Fruit fly (Drosophila melanogaster) whole organism, embryonic: ENCODE measurements around the gene CG15027.

Experiments used
- C15 ChIP-seq: fragments of 200-800 bp; sonication (Bioruptor generic); IDR thresholded peaks from 3 replicates; pipeline ENCODE4 v1.3.6; 2022; ENCODE audit warnings: missing biosample characterization, missing genetic modification characterization
- CG10274 ChIP-seq: fragments of 200-800 bp; sonication (Bioruptor generic); optimal IDR thresholded peaks from 3 replicates; lab custom pipeline; 2017; ENCODE audit warnings: missing biosample characterization, mild to moderate bottlenecking, missing genetic modification characterization
- CG11247 ChIP-seq: fragments of 200-800 bp; sonication (Bioruptor generic); IDR thresholded peaks from 2 replicates; pipeline ENCODE4 v1.3.6; 2022; ENCODE audit warnings: missing biosample characterization, missing genetic modification characterization
- CG11695 ChIP-seq: fragments of 200-800 bp; sonication (Bioruptor generic); IDR thresholded peaks from 3 replicates; pipeline ENCODE4 v1.3.6; 2022; ENCODE audit warnings: missing biosample characterization, missing genetic modification characterization
- CG12071 ChIP-seq: fragments of 200-800 bp; sonication (Bioruptor generic); optimal IDR thresholded peaks from 3 replicates; lab custom pipeline; 2018; ENCODE audit warnings: missing biosample characterization, mild to moderate bottlenecking, missing genetic modification characterization
- CG13624 ChIP-seq: fragments of 200-800 bp; sonication (Bioruptor generic); optimal IDR thresholded peaks from 2 replicates; lab custom pipeline; 2016; ENCODE audit warnings: missing biosample characterization, missing genetic modification characterization
- CG15073 ChIP-seq: fragments of 200-800 bp; sonication (Bioruptor generic); optimal IDR thresholded peaks from 2 replicates; lab custom pipeline; 2016; ENCODE audit warnings: missing biosample characterization, missing genetic modification characterization
- CG16863 ChIP-seq: fragments of 200-800 bp; sonication (Bioruptor generic); optimal IDR thresholded peaks from 3 replicates; lab custom pipeline; 2016; ENCODE audit warnings: missing biosample characterization, missing genetic modification characterization
- CG17568 ChIP-seq: fragments of 200-800 bp; sonication (Bioruptor generic); optimal IDR thresholded peaks from 2 replicates; lab custom pipeline; 2018; ENCODE audit warnings: missing biosample characterization, mild to moderate bottlenecking, missing genetic modification characterization, moderate library complexity
- CG17612 ChIP-seq: fragments of 200-800 bp; sonication (Bioruptor generic); IDR thresholded peaks from 2 replicates; pipeline ENCODE4 v1.3.6; 2022; ENCODE audit warnings: missing biosample characterization, missing genetic modification characterization
- CG18619 ChIP-seq: fragments of 200-800 bp; sonication (Bioruptor generic); optimal IDR thresholded peaks from 3 replicates; lab custom pipeline; 2017; ENCODE audit warnings: missing biosample characterization, mild to moderate bottlenecking, missing genetic modification characterization
- CG18764 ChIP-seq: fragments of 200-800 bp; sonication (Bioruptor generic); optimal IDR thresholded peaks from 3 replicates; lab custom pipeline; 2016; ENCODE audit warnings: missing biosample characterization, missing genetic modification characterization
- CG2120 ChIP-seq: fragments of 200-800 bp; sonication (Bioruptor generic); optimal IDR thresholded peaks from 3 replicates; lab custom pipeline; 2016; ENCODE audit warnings: missing biosample characterization, missing genetic modification characterization
- CG2129 ChIP-seq: fragments of 200-800 bp; sonication (Bioruptor generic); IDR thresholded peaks from 2 replicates; pipeline ENCODE4 v1.3.6; 2022; ENCODE audit warnings: missing biosample characterization, missing genetic modification characterization; ENCODE audit not compliant: partially characterized antibody
- CG2875 ChIP-seq: fragments of 200-800 bp; sonication (Bioruptor generic); optimal IDR thresholded peaks from 2 replicates; lab custom pipeline; 2017; ENCODE audit warnings: missing biosample characterization, mild to moderate bottlenecking, missing genetic modification characterization, missing genetic modification reagents
- CG34376 ChIP-seq: fragments of 200-800 bp; sonication (Bioruptor generic); optimal IDR thresholded peaks from 2 replicates; lab custom pipeline; 2018; ENCODE audit warnings: missing biosample characterization, mild to moderate bottlenecking, missing genetic modification characterization
- CG3847 ChIP-seq: fragments of 200-800 bp; sonication (Bioruptor generic); IDR thresholded peaks from 2 replicates; pipeline ENCODE4 v1.3.6; 2022; ENCODE audit warnings: missing biosample characterization, missing genetic modification characterization
- CG4854 ChIP-seq: fragments of 200-800 bp; sonication (Bioruptor generic); optimal IDR thresholded peaks from 2 replicates; lab custom pipeline; 2016; ENCODE audit warnings: missing biosample characterization, missing genetic modification characterization, inconsistent platforms
- CG6765 ChIP-seq: fragments of 200-800 bp; sonication (Bioruptor generic); optimal IDR thresholded peaks from 3 replicates; lab custom pipeline; 2017; ENCODE audit warnings: missing biosample characterization, mild to moderate bottlenecking, missing genetic modification characterization
- CG7987 ChIP-seq: fragments of 200-800 bp; sonication (Bioruptor generic); optimal IDR thresholded peaks from 2 replicates; lab custom pipeline; 2018; ENCODE audit warnings: missing biosample characterization, mild to moderate bottlenecking, missing genetic modification characterization, moderate library complexity
- CG8478 ChIP-seq: fragments of >200 bp; optimal IDR thresholded peaks from 2 replicates; lab custom pipeline; 2018
- Dip3 ChIP-seq: fragments of 200-800 bp; sonication (Bioruptor generic); optimal IDR thresholded peaks from 3 replicates; lab custom pipeline; 2016; ENCODE audit warnings: missing biosample characterization, missing genetic modification characterization
- Dll ChIP-seq: fragments of 200-800 bp; sonication (Bioruptor generic); IDR thresholded peaks from 4 replicates; pipeline ENCODE4 v1.3.6; 2022; ENCODE audit warnings: missing biosample characterization, missing genetic modification characterization; ENCODE audit not compliant: partially characterized antibody
- Drgx ChIP-seq: fragments of 200-800 bp; sonication (Bioruptor generic); IDR thresholded peaks from 2 replicates; pipeline ENCODE4 v1.3.6; 2022; ENCODE audit warnings: missing biosample characterization, missing genetic modification characterization
- Fer2 ChIP-seq: fragments of 200-800 bp; sonication (Bioruptor generic); optimal IDR thresholded peaks from 2 replicates; lab custom pipeline; 2018; ENCODE audit warnings: missing biosample characterization, mild to moderate bottlenecking, missing genetic modification characterization, moderate library complexity
- GATAe ChIP-seq: fragments of 200-800 bp; sonication (Bioruptor generic); conservative IDR thresholded peaks from 2 replicates; pipeline ENCODE4 v1.3.6; 2022; ENCODE audit warnings: missing biosample characterization, missing genetic modification characterization
- Gug ChIP-seq: fragments of 200-800 bp; sonication (Bioruptor generic); IDR thresholded peaks from 4 replicates; pipeline ENCODE4 v1.3.6; 2022; ENCODE audit warnings: missing biosample characterization, missing genetic modification characterization
- HLHmδ ChIP-seq: fragments of 200-800 bp; sonication (Bioruptor generic); optimal IDR thresholded peaks from 2 replicates; lab custom pipeline; 2018; ENCODE audit warnings: missing biosample characterization, mild to moderate bottlenecking, missing genetic modification characterization, moderate library complexity
- Hey ChIP-seq: fragments of 200-800 bp; sonication (Bioruptor generic); optimal IDR thresholded peaks from 3 replicates; lab custom pipeline; 2018; ENCODE audit warnings: missing biosample characterization, mild to moderate bottlenecking, missing genetic modification characterization
- Hr51 ChIP-seq, 2 experiments: fragments of 200-800 bp; sonication (Bioruptor generic); optimal IDR thresholded peaks; 2 replicates in 1 of 2; 3 replicates in 1 of 2; lab custom pipeline; 2016 to 2018; ENCODE audit warnings: missing biosample characterization in 2 of 2, missing genetic modification characterization in 2 of 2, mild to moderate bottlenecking in 1 of 2, moderate library complexity in 1 of 2
- Lhr ChIP-seq: fragments of 200-800 bp; sonication (Bioruptor generic); optimal IDR thresholded peaks from 3 replicates; lab custom pipeline; 2017; ENCODE audit warnings: mild to moderate bottlenecking, missing biosample characterization, missing genetic modification reagents, missing genetic modification characterization
- Mrtf ChIP-seq: fragments of 200-800 bp; sonication (Bioruptor generic); IDR thresholded peaks from 3 replicates; pipeline ENCODE4 v1.3.6; 2022; ENCODE audit warnings: missing biosample characterization, missing genetic modification characterization
- Nf-YA ChIP-seq: fragments of 200-800 bp; sonication (Bioruptor generic); IDR thresholded peaks from 2 replicates; pipeline ENCODE4 v1.3.6; 2022; ENCODE audit warnings: missing biosample characterization, missing genetic modification characterization
- Taf1 ChIP-seq: fragments of 200-800 bp; sonication (Bioruptor generic); IDR thresholded peaks from 2 replicates; pipeline ENCODE4 v1.3.6; 2022; ENCODE audit warnings: missing biosample characterization, missing genetic modification characterization
- crc ChIP-seq: fragments of 200-800 bp; sonication (Bioruptor generic); optimal IDR thresholded peaks from 2 replicates; lab custom pipeline; 2016; ENCODE audit warnings: missing biosample characterization, missing genetic modification characterization
- crol ChIP-seq: fragments of 200-800 bp; sonication (Bioruptor generic); IDR thresholded peaks from 2 replicates; pipeline ENCODE4 v1.3.6; 2022; ENCODE audit warnings: missing biosample characterization, missing genetic modification characterization
- emc ChIP-seq: fragments of 200-800 bp; sonication (Bioruptor generic); optimal IDR thresholded peaks from 2 replicates; lab custom pipeline; 2016; ENCODE audit warnings: missing biosample characterization, missing genetic modification characterization
- gcm2 ChIP-seq: fragments of 200-800 bp; sonication (Bioruptor generic); optimal IDR thresholded peaks from 2 replicates; lab custom pipeline; 2016; ENCODE audit warnings: missing biosample characterization, missing genetic modification characterization
- klu ChIP-seq: fragments of 200-800 bp; sonication (Bioruptor generic); IDR thresholded peaks from 2 replicates; pipeline ENCODE4 v1.3.6; 2022; ENCODE audit warnings: missing biosample characterization, missing genetic modification characterization
- mirr ChIP-seq: fragments of 200-800 bp; sonication (Bioruptor generic); optimal IDR thresholded peaks from 3 replicates; lab custom pipeline; 2018; ENCODE audit warnings: missing biosample characterization, mild to moderate bottlenecking, missing genetic modification characterization
- p53 ChIP-seq: fragments of 200-800 bp; sonication (Bioruptor generic); optimal IDR thresholded peaks from 2 replicates; lab custom pipeline; 2016; ENCODE audit warnings: missing biosample characterization, missing genetic modification characterization
- prd ChIP-seq, 3 experiments: fragments of >200 bp in 2 of 3; fragments of 200-800 bp in 1 of 3; sonication (Bioruptor generic) in 1 of 3; optimal IDR thresholded peaks in 2 of 3; IDR thresholded peaks in 1 of 3; 2 replicates in 2 of 3; 3 replicates in 1 of 3; pipeline versions ENCODE4 v1.3.6 to Lab custom; 2017 to 2022; ENCODE audit warnings: missing biosample characterization in 1 of 3, missing genetic modification characterization in 1 of 3
- salm ChIP-seq: fragments of 200-800 bp; sonication (Bioruptor generic); optimal IDR thresholded peaks from 2 replicates; lab custom pipeline; 2018; ENCODE audit warnings: missing biosample characterization, mild to moderate bottlenecking, missing genetic modification characterization
- schlank ChIP-seq: fragments of 200-800 bp; sonication (Bioruptor generic); optimal IDR thresholded peaks from 2 replicates; lab custom pipeline; 2018; ENCODE audit warnings: missing biosample characterization, mild to moderate bottlenecking, missing genetic modification characterization
- slou ChIP-seq: fragments of 200-800 bp; sonication (Bioruptor generic); optimal IDR thresholded peaks from 3 replicates; lab custom pipeline; 2016; ENCODE audit warnings: missing biosample characterization, missing genetic modification characterization
- tio ChIP-seq: fragments of 200-800 bp; sonication (Bioruptor generic); optimal IDR thresholded peaks from 2 replicates; lab custom pipeline; 2017; ENCODE audit warnings: missing biosample characterization, missing genetic modification characterization, inconsistent platforms
- tll ChIP-seq, 2 experiments: fragments of 200-800 bp in 1 of 2; fragments of >200 bp in 1 of 2; sonication (Bioruptor generic) in 1 of 2; optimal IDR thresholded peaks; 2 replicates each; lab custom pipeline; 2017 to 2019; ENCODE audit warnings: missing biosample characterization in 2 of 2, missing genetic modification characterization in 2 of 2, mild to moderate bottlenecking in 1 of 2, moderate library complexity in 1 of 2
- tup ChIP-seq: fragments of 200-800 bp; sonication (Bioruptor generic); optimal IDR thresholded peaks from 2 replicates; lab custom pipeline; 2016; ENCODE audit warnings: missing biosample characterization, mild to moderate bottlenecking, missing genetic modification characterization, moderate library complexity
- zf30C ChIP-seq: fragments of 200-800 bp; sonication (Bioruptor generic); optimal IDR thresholded peaks from 3 replicates; lab custom pipeline; 2018; ENCODE audit warnings: missing biosample characterization, mild to moderate bottlenecking, missing genetic modification characterization

CG15027 gene

dm6 chrX:15043013-15043699 lies 42.5 kb downstream of the CG15027 start (continued):
- peak; percentile 90 for TF ChIP-seq tup (GFP tag; lab: Kevin White, UChicago)
- TF ChIP-seq Dll (GFP tag; lab: Robert Waterston, UW) = no peak
- TF ChIP-seq klu (GFP tag; lab: Robert Waterston, UW) = no peak
- TF ChIP-seq Hr51 (GFP tag; optimal IDR thresholded peaks at IDR 0.05; lab: Kevin White, UChicago) = peak; percentile 52 to 57
- TF ChIP-seq CG4854 (GFP tag; lab: Kevin White, UChicago) = peak; percentile 87
- TF ChIP-seq CG12071 (GFP tag; lab: Kevin White, UChicago) = peak; percentile 95
- TF ChIP-seq CG34376 (GFP tag; lab: Kevin White, UChicago) = peak; percentile 57
- TF ChIP-seq Lhr = peak; percentile 83
- TF ChIP-seq CG7987 = peak; percentile 95
- peak; percentile 90 for TF ChIP-seq CG17568 (GFP tag; lab: Kevin White, UChicago)
- peak; percentile 91 for TF ChIP-seq HLHmδ (GFP tag; lab: Kevin White, UChicago)
- TF ChIP-seq tll (GFP tag; optimal IDR thresholded peaks at IDR 0.05; lab: Kevin White, UChicago) = no peak
- no peak for TF ChIP-seq C15 (GFP tag; lab: Robert Waterston, UW)
- no peak for TF ChIP-seq CG8478 (lab: Kevin White, UChicago)
- peak; percentile 29 for TF ChIP-seq crol (GFP tag; lab: Robert Waterston, UW)
- TF ChIP-seq CG2875 (GFP tag; lab: Kevin White, UChicago) = peak; percentile 97
- TF ChIP-seq p53 (GFP tag; lab: Kevin White, UChicago) = peak; percentile 51
- TF ChIP-seq Mrtf (GFP tag; lab: Robert Waterston, UW) = peak; percentile 47; the same call in 2 of the 3 replicates
- peak; percentile 80 for TF ChIP-seq Hey (tag; lab: Kevin White, UChicago)
- TF ChIP-seq CG10274 (GFP tag; lab: Kevin White, UChicago) = peak; percentile 76
- TF ChIP-seq CG16863 (GFP tag; lab: Kevin White, UChicago) = peak; percentile 76
- peak; percentile 57; the same call in 1 of the 2 replicates for TF ChIP-seq CG17612 (GFP tag; lab: Robert Waterston, UW)
- peak; percentile 72 for TF ChIP-seq CG11695 (GFP tag; lab: Robert Waterston, UW)
- peak; percentile 52 for TF ChIP-seq crc (GFP tag; lab: Kevin White, UChicago)
- TF ChIP-seq zf30C (GFP tag; lab: Kevin White, UChicago) = no peak
- TF ChIP-seq CG2129 (GFP tag; lab: Robert Waterston, UW) = no peak
- TF ChIP-seq slou (GFP tag; lab: Kevin White, UChicago) = peak; percentile 75
- TF ChIP-seq emc = peak; percentile 0
- TF ChIP-seq mirr (GFP tag; lab: Kevin White, UChicago) = peak; percentile 91
- peak; percentile 34 for TF ChIP-seq CG13624 (GFP tag; lab: Kevin White, UChicago)
- peak; percentile 82 for TF ChIP-seq Nf-YA
- TF ChIP-seq CG18764 (GFP tag; lab: Kevin White, UChicago) = peak; percentile 78
- TF ChIP-seq salm (tag; lab: Kevin White, UChicago) = peak; percentile 84
- peak; percentile 72 for TF ChIP-seq CG11247 (GFP tag; lab: Robert Waterston, UW)
- peak; percentile 86 for TF ChIP-seq Drgx (GFP tag; lab: Robert Waterston, UW)
- TF ChIP-seq schlank = peak; percentile 81
- peak; percentile 80 for TF ChIP-seq CG6765 (GFP tag; lab: Kevin White, UChicago)
- TF ChIP-seq CG18619 (GFP tag; lab: Kevin White, UChicago) = peak; percentile 89
- TF ChIP-seq tio (GFP tag; lab: Kevin White, UChicago) = peak; percentile 60
- peak; percentile 72 for TF ChIP-seq gcm2 (GFP tag; lab: Kevin White, UChicago)
- peak; percentile 72 for TF ChIP-seq Fer2 (tag; lab: Kevin White, UChicago)
- TF ChIP-seq prd (optimal IDR thresholded peaks at IDR 0.05; lab: Kevin White, UChicago) = no peak
- peak; percentile 46; the same call in 1 of the 3 replicates for TF ChIP-seq prd (GFP tag; IDR thresholded peaks at IDR 0.05; lab: Robert Waterston, UW)
- no peak for TF ChIP-seq GATAe (GFP tag; lab: Robert Waterston, UW)
- TF ChIP-seq Gug (GFP tag; lab: Robert Waterston, UW) = no peak
- TF ChIP-seq CG2120 (GFP tag; lab: Kevin White, UChicago) = peak; percentile 39
- no peak for TF ChIP-seq Taf1
- peak; percentile 25 for TF ChIP-seq CG15073 (GFP tag; lab: Kevin White, UChicago)
- TF ChIP-seq CG3847 (GFP tag; lab: Robert Waterston, UW) = no peak
- TF ChIP-seq Dip3 (GFP tag; lab: Kevin White, UChicago) = peak; percentile 15
